Fruit fly (Drosophila melanogaster) whole organism, embryonic: ENCODE results near the gene CG6567.

ENCODE experiments used
- C15 ChIP-seq: fragments of 200-800 bp; sonication (Bioruptor generic); IDR thresholded peaks from 3 replicates; pipeline ENCODE4 v1.3.6; 2022; ENCODE audit warnings: missing biosample characterization, missing genetic modification characterization
- CG1024 ChIP-seq: fragments of 200-800 bp; sonication (Bioruptor generic); IDR thresholded peaks from 2 replicates; pipeline ENCODE4 v1.3.6; 2022; ENCODE audit warnings: missing biosample characterization, missing genetic modification characterization
- CG10979 ChIP-seq: fragments of 200-800 bp; sonication (Bioruptor generic); optimal IDR thresholded peaks from 2 replicates; lab custom pipeline; 2018; ENCODE audit warnings: missing biosample characterization, mild to moderate bottlenecking, missing genetic modification characterization, moderate library complexity
- CG11093 ChIP-seq: fragments of 200-800 bp; sonication (Bioruptor generic); IDR thresholded peaks from 3 replicates; pipeline ENCODE4 v1.3.6; 2022; ENCODE audit warnings: missing biosample characterization, missing genetic modification characterization
- CG11696 ChIP-seq: fragments of 200-800 bp; sonication (Bioruptor generic); IDR thresholded peaks from 2 replicates; pipeline ENCODE4 v1.3.6; 2022; ENCODE audit warnings: missing biosample characterization, missing genetic modification characterization
- CG12071 ChIP-seq: fragments of 200-800 bp; sonication (Bioruptor generic); optimal IDR thresholded peaks from 3 replicates; lab custom pipeline; 2018; ENCODE audit warnings: missing biosample characterization, mild to moderate bottlenecking, missing genetic modification characterization
- CG13624 ChIP-seq: fragments of 200-800 bp; sonication (Bioruptor generic); optimal IDR thresholded peaks from 2 replicates; lab custom pipeline; 2016; ENCODE audit warnings: missing biosample characterization, missing genetic modification characterization
- CG17186 ChIP-seq: fragments of 200-800 bp; sonication (Bioruptor generic); optimal IDR thresholded peaks from 3 replicates; lab custom pipeline; 2017; ENCODE audit warnings: missing biosample characterization, missing genetic modification reagents, missing genetic modification characterization
- CG17359 ChIP-seq: fragments of 200-800 bp; sonication (Bioruptor generic); optimal IDR thresholded peaks from 3 replicates; lab custom pipeline; 2018; ENCODE audit warnings: missing biosample characterization, mild to moderate bottlenecking, missing genetic modification characterization, moderate library complexity
- CG17361 ChIP-seq: fragments of 200-800 bp; sonication (Bioruptor generic); IDR thresholded peaks from 3 replicates; pipeline ENCODE4 v1.3.6; 2022; ENCODE audit warnings: missing biosample characterization, missing genetic modification characterization
- CG17612 ChIP-seq: fragments of 200-800 bp; sonication (Bioruptor generic); IDR thresholded peaks from 2 replicates; pipeline ENCODE4 v1.3.6; 2022; ENCODE audit warnings: missing biosample characterization, missing genetic modification characterization
- CG1792 ChIP-seq: fragments of 200-800 bp; sonication (Bioruptor generic); optimal IDR thresholded peaks from 2 replicates; lab custom pipeline; 2016; ENCODE audit warnings: missing biosample characterization, missing genetic modification characterization
- CG18262 ChIP-seq: fragments of 200-800 bp; optimal IDR thresholded peaks from 3 replicates; lab custom pipeline; 2019; ENCODE audit warnings: missing biosample characterization, mild to moderate bottlenecking, missing genetic modification characterization, moderate library complexity
- CG18599 ChIP-seq: fragments of 200-800 bp; sonication (Bioruptor generic); optimal IDR thresholded peaks from 3 replicates; lab custom pipeline; 2017; ENCODE audit warnings: missing biosample characterization, missing genetic modification characterization, mild to moderate bottlenecking, moderate library complexity, missing genetic modification reagents
- CG32767 ChIP-seq: fragments of 200-800 bp; sonication (Bioruptor generic); IDR thresholded peaks from 2 replicates; pipeline ENCODE4 v1.3.6; 2022; ENCODE audit warnings: missing biosample characterization, missing genetic modification characterization
- CG3281 ChIP-seq: fragments of 200-800 bp; sonication (Bioruptor generic); optimal IDR thresholded peaks from 3 replicates; lab custom pipeline; 2017; ENCODE audit warnings: missing biosample characterization, mild to moderate bottlenecking, missing genetic modification characterization
- CG34376 ChIP-seq: fragments of 200-800 bp; sonication (Bioruptor generic); optimal IDR thresholded peaks from 2 replicates; lab custom pipeline; 2018; ENCODE audit warnings: missing biosample characterization, mild to moderate bottlenecking, missing genetic modification characterization
- CG34422 ChIP-seq: fragments of 200-800 bp; sonication (Bioruptor generic); IDR thresholded peaks from 3 replicates; pipeline ENCODE4 v1.3.6; 2022; ENCODE audit warnings: missing biosample characterization, missing genetic modification characterization
- CG3838 ChIP-seq: fragments of 200-800 bp; sonication (Bioruptor generic); optimal IDR thresholded peaks from 3 replicates; lab custom pipeline; 2016; ENCODE audit warnings: missing biosample characterization, missing genetic modification characterization
- CG3995 ChIP-seq: fragments of 200-800 bp; sonication (Bioruptor generic); optimal IDR thresholded peaks from 3 replicates; lab custom pipeline; 2016; ENCODE audit warnings: missing biosample characterization, missing genetic modification characterization
- CG6272 ChIP-seq: fragments of 200-800 bp; sonication (Bioruptor generic); IDR thresholded peaks from 2 replicates; pipeline ENCODE4 v1.3.6; 2022; ENCODE audit warnings: missing biosample characterization, missing genetic modification characterization
- CG7372 ChIP-seq: fragments of 200-800 bp; sonication (Bioruptor generic); IDR thresholded peaks from 2 replicates; pipeline ENCODE4 v1.3.6; 2022; ENCODE audit warnings: missing biosample characterization, missing genetic modification characterization
- CG7556 ChIP-seq: fragments of 200-800 bp; sonication (Bioruptor generic); optimal IDR thresholded peaks from 2 replicates; lab custom pipeline; 2017; ENCODE audit warnings: missing biosample characterization, mild to moderate bottlenecking, missing genetic modification characterization
- CG7786 ChIP-seq: fragments of 200-800 bp; sonication (Bioruptor generic); optimal IDR thresholded peaks from 2 replicates; lab custom pipeline; 2016; ENCODE audit warnings: missing biosample characterization, missing genetic modification characterization
- D ChIP-seq, 2 experiments: fragments of 200-800 bp in 1 of 2; fragments of >200 bp in 1 of 2; sonication (Bioruptor generic) in 1 of 2; optimal IDR thresholded peaks; 2 replicates in 1 of 2; 3 replicates in 1 of 2; lab custom pipeline; 2017; ENCODE audit warnings: mild to moderate bottlenecking in 1 of 2, missing biosample characterization in 1 of 2, missing genetic modification characterization in 1 of 2, missing genetic modification reagents in 1 of 2
- Dad ChIP-seq: fragments of 200-800 bp; sonication (Bioruptor generic); optimal IDR thresholded peaks from 3 replicates; lab custom pipeline; 2016; ENCODE audit warnings: missing biosample characterization, missing genetic modification characterization
- Dll ChIP-seq: fragments of 200-800 bp; sonication (Bioruptor generic); IDR thresholded peaks from 4 replicates; pipeline ENCODE4 v1.3.6; 2022; ENCODE audit warnings: missing biosample characterization, missing genetic modification characterization; ENCODE audit not compliant: partially characterized antibody
- Doc2 ChIP-seq: fragments of 200-800 bp; sonication (Bioruptor generic); IDR thresholded peaks from 2 replicates; pipeline ENCODE4 v1.3.6; 2022; ENCODE audit warnings: missing biosample characterization, missing genetic modification characterization
- HHEX ChIP-seq: fragments of 200-800 bp; sonication (Bioruptor generic); optimal IDR thresholded peaks from 3 replicates; lab custom pipeline; 2017; ENCODE audit warnings: missing biosample characterization, mild to moderate bottlenecking, missing genetic modification characterization, missing genetic modification reagents
- Hmr ChIP-seq: fragments of 200-800 bp; sonication (Bioruptor generic); optimal IDR thresholded peaks from 3 replicates; lab custom pipeline; 2017; ENCODE audit warnings: mild to moderate bottlenecking, missing biosample characterization, missing genetic modification reagents, missing genetic modification characterization
- NfI ChIP-seq: fragments of 200-800 bp; sonication (Bioruptor generic); optimal IDR thresholded peaks from 3 replicates; lab custom pipeline; 2018; ENCODE audit warnings: missing biosample characterization, mild to moderate bottlenecking, missing genetic modification characterization, moderate library complexity
- Usf ChIP-seq: fragments of 200-800 bp; sonication (Bioruptor generic); optimal IDR thresholded peaks from 2 replicates; lab custom pipeline; 2017; ENCODE audit warnings: missing genotype, missing biosample characterization, missing genetic modification characterization
- ab ChIP-seq: fragments of 200-800 bp; sonication (Bioruptor generic); optimal IDR thresholded peaks from 2 replicates; lab custom pipeline; 2016; ENCODE audit warnings: missing biosample characterization, missing genetic modification characterization
- amos ChIP-seq: fragments of 200-800 bp; sonication (Bioruptor generic); IDR thresholded peaks from 2 replicates; pipeline ENCODE4 v1.3.6; 2022; ENCODE audit warnings: missing biosample characterization, missing genetic modification characterization; ENCODE audit not compliant: partially characterized antibody
- ci ChIP-seq: fragments of 200-800 bp; sonication (Bioruptor generic); IDR thresholded peaks from 3 replicates; pipeline ENCODE4 v1.3.6; 2022; ENCODE audit warnings: missing biosample characterization, missing genetic modification characterization
- dm ChIP-seq: fragments of 200-800 bp; sonication (Bioruptor generic); optimal IDR thresholded peaks from 3 replicates; lab custom pipeline; 2016; ENCODE audit warnings: missing biosample characterization, missing genetic modification characterization
- grau ChIP-seq: fragments of 200-800 bp; optimal IDR thresholded peaks from 3 replicates; lab custom pipeline; 2019; ENCODE audit warnings: missing biosample characterization, mild to moderate bottlenecking, missing genetic modification characterization, moderate library complexity
- klu ChIP-seq: fragments of 200-800 bp; sonication (Bioruptor generic); IDR thresholded peaks from 2 replicates; pipeline ENCODE4 v1.3.6; 2022; ENCODE audit warnings: missing biosample characterization, missing genetic modification characterization
- lab ChIP-seq: fragments of 200-800 bp; sonication (Bioruptor generic); optimal IDR thresholded peaks from 3 replicates; lab custom pipeline; 2017; ENCODE audit warnings: missing biosample characterization, missing genetic modification characterization, mild to moderate bottlenecking, moderate library complexity, missing genetic modification reagents
- nerfin-1 ChIP-seq: fragments of 200-800 bp; sonication (Bioruptor generic); optimal IDR thresholded peaks from 3 replicates; lab custom pipeline; 2019; ENCODE audit warnings: missing biosample characterization, mild to moderate bottlenecking, missing genetic modification characterization, moderate library complexity
- nom ChIP-seq: fragments of 200-800 bp; sonication (Bioruptor generic); optimal IDR thresholded peaks from 2 replicates; lab custom pipeline; 2017; ENCODE audit warnings: missing biosample characterization, missing genetic modification characterization, mild to moderate bottlenecking, moderate library complexity, missing genetic modification reagents
- pan ChIP-seq, 4 experiments: fragments of >200 bp in 3 of 4; fragments of 200-800 bp in 1 of 4; sonication (Bioruptor generic) in 1 of 4; optimal IDR thresholded peaks in 3 of 4; IDR thresholded peaks in 1 of 4; 2 replicates each; pipeline versions ENCODE4 v1.3.6 to Lab custom; 2017 to 2022; ENCODE audit warnings: missing biosample characterization in 2 of 4, missing genetic modification characterization in 2 of 4, mixed read lengths in 1 of 4
- sima ChIP-seq: fragments of 200-800 bp; sonication (Bioruptor generic); optimal IDR thresholded peaks from 2 replicates; lab custom pipeline; 2016; ENCODE audit warnings: missing biosample characterization, missing genetic modification characterization
- stwl ChIP-seq: fragments of 200-800 bp; sonication (Bioruptor generic); optimal IDR thresholded peaks from 3 replicates; lab custom pipeline; 2018; ENCODE audit warnings: missing biosample characterization, mild to moderate bottlenecking, missing genetic modification characterization, moderate library complexity
- tll ChIP-seq, 2 experiments: fragments of 200-800 bp in 1 of 2; fragments of >200 bp in 1 of 2; sonication (Bioruptor generic) in 1 of 2; optimal IDR thresholded peaks; 2 replicates each; lab custom pipeline; 2017 to 2019; ENCODE audit warnings: missing biosample characterization in 2 of 2, missing genetic modification characterization in 2 of 2, mild to moderate bottlenecking in 1 of 2, moderate library complexity in 1 of 2
- tna ChIP-seq: fragments of 200-800 bp; sonication (Bioruptor generic); IDR thresholded peaks from 2 replicates; pipeline ENCODE4 v1.3.6; 2022; ENCODE audit warnings: missing biosample characterization, missing genetic modification characterization; ENCODE audit not compliant: partially characterized antibody
- trem ChIP-seq: fragments of 200-800 bp; optimal IDR thresholded peaks from 3 replicates; lab custom pipeline; 2019; ENCODE audit warnings: missing biosample characterization, mild to moderate bottlenecking, missing genetic modification characterization, moderate library complexity
- trh ChIP-seq: fragments of 200-800 bp; sonication (Bioruptor generic); optimal IDR thresholded peaks from 2 replicates; lab custom pipeline; 2016; ENCODE audit warnings: missing biosample characterization, missing genetic modification characterization

The CG6567 gene

dm6 chr3R:10862773-10863445, 8.7 kb upstream of the CG6567 start, which contains the start of gene CG6574 (continued):
- TF ChIP-seq stwl (tag; lab: Kevin White, UChicago) (peak; percentile 11), CG34422 (GFP tag; lab: Robert Waterston, UW) (peak; percentile 20; the same call in 1 of the 3 replicates), CG17186 (GFP tag; lab: Kevin White, UChicago) (no peak), CG12071 (GFP tag; lab: Kevin White, UChicago) (peak; percentile 35), trem (peak; percentile 41), nerfin-1 (tag; lab: Kevin White, UChicago) (no peak), CG10979 (tag; lab: Kevin White, UChicago) (peak; percentile 29), D (optimal IDR thresholded peaks at IDR 0.05; lab: Kevin White, UChicago) (no peak), D (GFP tag; optimal IDR thresholded peaks at IDR 0.05; lab: Kevin White, UChicago) (no peak), klu (GFP tag; lab: Robert Waterston, UW) (no peak), CG13624 (peak; percentile 8), Doc2 (GFP tag; lab: Robert Waterston, UW) (no peak), Hmr (GFP tag; lab: Kevin White, UChicago) (peak; percentile 43), amos (GFP tag; lab: Robert Waterston, UW) (no peak), CG6272 (GFP tag; lab: Robert Waterston, UW) (no peak), CG34376 (GFP tag; lab: Kevin White, UChicago) (peak; percentile 46), ab (GFP tag; lab: Kevin White, UChicago) (no peak), CG1024 (GFP tag; lab: Robert Waterston, UW) (no peak), Dad (GFP tag; lab: Kevin White, UChicago) (no peak), NfI (GFP tag; lab: Kevin White, UChicago) (no peak), ci (peak; percentile 40; the same call in 1 of the 3 replicates), pan (optimal IDR thresholded peaks at IDR 0.05; lab: Kevin White, UChicago) (no peak), pan (GFP tag; optimal IDR thresholded peaks at IDR 0.05 in 1 of 2, IDR thresholded peaks at IDR 0.05 in 1 of 2) (no peak), CG18262 (tag; lab: Kevin White, UChicago) (peak; percentile 25), CG18599 (GFP tag; lab: Kevin White, UChicago) (peak; percentile 28), CG7786 (GFP tag; lab: Kevin White, UChicago) (no peak), trh (no peak), HHEX (GFP tag; lab: Kevin White, UChicago) (peak; percentile 15), lab (GFP tag; lab: Kevin White, UChicago) (no peak), sima (GFP tag; lab: Kevin White, UChicago) (no peak), dm (GFP tag; lab: Kevin White, UChicago) (no peak), CG7556 (peak; percentile 5), nom (GFP tag; lab: Kevin White, UChicago) (no peak), CG3995 (GFP tag; lab: Kevin White, UChicago) (peak; percentile 10), tll (GFP tag; optimal IDR thresholded peaks at IDR 0.05; lab: Kevin White, UChicago) (peak in 1 of 2 experiments; percentile 74), CG17612 (GFP tag; lab: Robert Waterston, UW) (no peak), CG3838 (GFP tag; lab: Kevin White, UChicago) (peak; percentile 17), Usf (no peak), CG11093 (no peak), CG1792 (GFP tag; lab: Kevin White, UChicago) (no peak), C15 (GFP tag; lab: Robert Waterston, UW) (no peak), CG32767 (GFP tag; lab: Robert Waterston, UW) (no peak), Dll (GFP tag; lab: Robert Waterston, UW) (no peak), grau (tag; lab: Kevin White, UChicago) (no peak), CG17361 (GFP tag; lab: Robert Waterston, UW) (0 out of 3 replicates have a peak, but pooled peaks have one; percentile 14), CG7372 (GFP tag; lab: Robert Waterston, UW) (no peak), tna (GFP tag; lab: Robert Waterston, UW) (no peak), CG3281 (GFP tag; lab: Kevin White, UChicago) (peak; percentile 12), CG11696 (peak; percentile 95), CG17359 (peak; percentile 28)
